Worm (Caenorhabditis elegans) whole organism, L1 larva: ENCODE measurements around the gene madd-2.
A peak's percentile ranks its signal among the peaks of the same experiment; 100 is the strongest.

Source experiments
- C34B4.2 ChIP-seq: sonication (generic microtip); optimal IDR thresholded peaks from 2 replicates; lab custom pipeline; 2017; ENCODE audit warnings: mild to moderate bottlenecking, missing genetic modification characterization, missing compliant biosample characterization
- Y116A8C.19 ChIP-seq: sonication (generic microtip); optimal IDR thresholded peaks from 2 replicates; lab custom pipeline; 2016; ENCODE audit warnings: missing compliant biosample characterization, missing genetic modification characterization, borderline replicate concordance
- aha-1 ChIP-seq: fragments of 150-350 bp; optimal IDR thresholded peaks from 2 replicates; lab custom pipeline; 2014; ENCODE audit warnings: missing biosample characterization, missing genetic modification characterization
- alr-1 ChIP-seq: fragments of 200-800 bp; sonication (Bioruptor generic); optimal IDR thresholded peaks from 2 replicates; lab custom pipeline; 2018; ENCODE audit warnings: borderline replicate concordance, mild to moderate bottlenecking, missing genetic modification characterization, missing compliant biosample characterization
- ama-1 ChIP-seq: fragments of 150-350 bp; optimal IDR thresholded peaks from 2 replicates; lab custom pipeline; 2014
- blmp-1 ChIP-seq: fragments of 150-350 bp; optimal IDR thresholded peaks from 2 replicates; lab custom pipeline; 2014; ENCODE audit warnings: missing biosample characterization, missing genetic modification characterization
- ceh-63 ChIP-seq: fragments of 200-800 bp; sonication (Bioruptor generic); optimal IDR thresholded peaks from 2 replicates; lab custom pipeline; 2018; ENCODE audit warnings: mild to moderate bottlenecking, missing genetic modification characterization, missing compliant biosample characterization
- ces-1 ChIP-seq: fragments of 150-350 bp; optimal IDR thresholded peaks from 2 replicates; lab custom pipeline; 2014; ENCODE audit warnings: missing biosample characterization, missing genetic modification reagents, missing genetic modification characterization
- efl-1 ChIP-seq, 4 experiments: fragments of 150-350 bp; optimal IDR thresholded peaks in 3 of 4; peaks in 1 of 4; 1 replicate in 1 of 4; 2 replicates in 3 of 4; lab custom pipeline; 2014; ENCODE audit warnings: missing biosample characterization in 2 of 4, missing genetic modification characterization in 2 of 4, missing genetic modification reagents in 2 of 4
- efl-3 ChIP-seq: fragments of 200-800 bp; sonication (Bioruptor generic); optimal IDR thresholded peaks from 2 replicates; lab custom pipeline; 2018; ENCODE audit warnings: mild to moderate bottlenecking, missing genetic modification characterization, missing compliant biosample characterization
- elt-3 ChIP-seq, 6 experiments: fragments of 150-350 bp in 1 of 6; sonication (generic microtip); optimal IDR thresholded peaks; 2 replicates each; lab custom pipeline; 2017 to 2018; ENCODE audit warnings: missing biosample characterization in 6 of 6, missing genetic modification characterization in 6 of 6, inconsistent platforms in 1 of 6
- fkh-8 ChIP-seq: sonication (generic microtip); optimal IDR thresholded peaks from 2 replicates; lab custom pipeline; 2016; ENCODE audit warnings: mild to moderate bottlenecking, missing genetic modification characterization, missing compliant biosample characterization
- grh-1 ChIP-seq: fragments of 200-800 bp; sonication (Bioruptor generic); IDR thresholded peaks from 2 replicates; pipeline ENCODE4 v1.3.6; 2022; ENCODE audit warnings: missing genetic modification reagents, missing genetic modification characterization, missing compliant biosample characterization
- hlh-17 ChIP-seq: fragments of 200-800 bp; sonication (Bioruptor generic); optimal IDR thresholded peaks from 2 replicates; lab custom pipeline; 2018; ENCODE audit warnings: missing genetic modification characterization, mild to moderate bottlenecking, missing compliant biosample characterization, moderate library complexity, borderline replicate concordance
- hlh-4 ChIP-seq: sonication (generic microtip); optimal IDR thresholded peaks from 2 replicates; lab custom pipeline; 2016; ENCODE audit warnings: mild to moderate bottlenecking, missing genetic modification characterization, missing compliant biosample characterization
- hpl-2 ChIP-seq: fragments of 150-350 bp; optimal IDR thresholded peaks from 2 replicates; lab custom pipeline; 2014; ENCODE audit warnings: missing biosample characterization, missing genetic modification reagents, missing genetic modification characterization
- irx-1 ChIP-seq: sonication (generic microtip); optimal IDR thresholded peaks from 2 replicates; lab custom pipeline; 2016; ENCODE audit warnings: missing genetic modification characterization, missing compliant biosample characterization
- isw-1 ChIP-seq: fragments of 200-800 bp; sonication (Bioruptor generic); IDR thresholded peaks from 2 replicates; pipeline ENCODE4 v1.3.6; 2022; ENCODE audit warnings: missing genetic modification characterization, missing compliant biosample characterization
- lin-13 ChIP-seq: fragments of 150-350 bp; optimal IDR thresholded peaks from 2 replicates; lab custom pipeline; 2014; ENCODE audit warnings: missing biosample characterization, missing genetic modification reagents, missing genetic modification characterization
- lin-35 ChIP-seq, 2 experiments: fragments of 150-350 bp; optimal IDR thresholded peaks; 2 replicates each; lab custom pipeline; 2014; ENCODE audit warnings: missing biosample characterization in 2 of 2, missing genetic modification characterization in 2 of 2, missing genetic modification reagents in 2 of 2
- lir-3 ChIP-seq: sonication (generic microtip); optimal IDR thresholded peaks from 2 replicates; lab custom pipeline; 2016; ENCODE audit warnings: mild to moderate bottlenecking, missing genetic modification characterization, moderate library complexity, missing compliant biosample characterization; ENCODE audit not compliant: poor library complexity
- lsy-2 ChIP-seq, 2 experiments: fragments of 150-350 bp; optimal IDR thresholded peaks; 2 replicates each; lab custom pipeline; 2014; ENCODE audit warnings: missing biosample characterization in 2 of 2, missing genetic modification characterization in 2 of 2
- mab-9 ChIP-seq: fragments of 200-800 bp; sonication (Bioruptor generic); IDR thresholded peaks from 2 replicates; pipeline ENCODE4 v1.3.6; 2022; ENCODE audit warnings: missing genetic modification reagents, missing genetic modification characterization, missing compliant biosample characterization
- mep-1 ChIP-seq: fragments of 150-350 bp; optimal IDR thresholded peaks from 2 replicates; lab custom pipeline; 2014; ENCODE audit warnings: missing biosample characterization, missing genetic modification characterization
- nhr-20 ChIP-seq: sonication (generic microtip); optimal IDR thresholded peaks from 2 replicates; lab custom pipeline; 2016; ENCODE audit warnings: mild to moderate bottlenecking, missing genetic modification characterization, missing compliant biosample characterization
- nhr-28 ChIP-seq: fragments of 150-350 bp; optimal IDR thresholded peaks from 2 replicates; lab custom pipeline; 2014; ENCODE audit warnings: missing biosample characterization, missing genetic modification characterization
- nhr-71 ChIP-seq: sonication (generic microtip); optimal IDR thresholded peaks from 2 replicates; lab custom pipeline; 2016; ENCODE audit warnings: mild to moderate bottlenecking, missing genetic modification characterization, moderate library complexity, missing compliant biosample characterization
- nhr-77 ChIP-seq: fragments of 150-350 bp; optimal IDR thresholded peaks from 2 replicates; lab custom pipeline; 2014; ENCODE audit warnings: missing biosample characterization, missing genetic modification characterization
- nhr-85 ChIP-seq: sonication (generic microtip); peaks from one replicate; lab custom pipeline; 2016; ENCODE audit warnings: missing genetic modification characterization, inconsistent platforms, missing compliant biosample characterization
- nhr-90 ChIP-seq: sonication (generic microtip); optimal IDR thresholded peaks from 2 replicates; lab custom pipeline; 2016; ENCODE audit warnings: mild to moderate bottlenecking, missing genetic modification characterization, missing compliant biosample characterization; ENCODE audit not compliant: poor library complexity
- pag-3 ChIP-seq: sonication (generic microtip); optimal IDR thresholded peaks from 2 replicates; lab custom pipeline; 2017; ENCODE audit warnings: missing genetic modification characterization, mild to moderate bottlenecking, missing compliant biosample characterization, antibody characterized with exemption, borderline replicate concordance; ENCODE audit not compliant: insufficient read depth
- pax-3 ChIP-seq: fragments of 200-800 bp; sonication (Bioruptor generic); optimal IDR thresholded peaks from 2 replicates; lab custom pipeline; 2018; ENCODE audit warnings: mild to moderate bottlenecking, missing genetic modification characterization, moderate library complexity, missing compliant biosample characterization
- pqm-1 ChIP-seq: sonication (generic microtip); optimal IDR thresholded peaks from 3 replicates; lab custom pipeline; 2017; ENCODE audit warnings: missing biosample characterization, missing genetic modification characterization
- rnt-1 ChIP-seq: sonication (generic microtip); optimal IDR thresholded peaks from 2 replicates; lab custom pipeline; 2016; ENCODE audit warnings: mild to moderate bottlenecking, missing genetic modification characterization, moderate library complexity, missing compliant biosample characterization
- skn-1 ChIP-seq: fragments of 150-350 bp; optimal IDR thresholded peaks from 2 replicates; lab custom pipeline; 2014; ENCODE audit warnings: missing biosample characterization, missing genetic modification characterization
- sptf-1 ChIP-seq: fragments of 150-350 bp; optimal IDR thresholded peaks from 2 replicates; lab custom pipeline; 2014; ENCODE audit warnings: missing biosample characterization, missing genetic modification characterization
- swsn-7 ChIP-seq: sonication (generic microtip); optimal IDR thresholded peaks from 2 replicates; lab custom pipeline; 2016; ENCODE audit warnings: missing genetic modification characterization, missing compliant biosample characterization
- tbx-2 ChIP-seq: sonication (generic microtip); optimal IDR thresholded peaks from 2 replicates; lab custom pipeline; 2016; ENCODE audit warnings: missing genetic modification characterization, missing compliant biosample characterization
- unc-30 ChIP-seq: sonication (generic microtip); optimal IDR thresholded peaks from 2 replicates; lab custom pipeline; 2017; ENCODE audit warnings: missing biosample characterization, missing genetic modification characterization
- unc-62 ChIP-seq: fragments of 150-350 bp; optimal IDR thresholded peaks from 2 replicates; lab custom pipeline; 2014; ENCODE audit warnings: missing biosample characterization, missing genetic modification reagents, missing genetic modification characterization
- unc-86 ChIP-seq: sonication (generic microtip); optimal IDR thresholded peaks from 2 replicates; lab custom pipeline; 2016; ENCODE audit warnings: missing genetic modification characterization, missing compliant biosample characterization
- xbp-1 ChIP-seq: sonication (generic microtip); optimal IDR thresholded peaks from 2 replicates; lab custom pipeline; 2016; ENCODE audit warnings: missing genetic modification characterization, missing compliant biosample characterization
- zag-1 ChIP-seq: fragments of 150-350 bp; optimal IDR thresholded peaks from 2 replicates; lab custom pipeline; 2014; ENCODE audit warnings: missing biosample characterization, missing genetic modification characterization
- zip-4 ChIP-seq: fragments of 200-800 bp; sonication (Bioruptor generic); optimal IDR thresholded peaks from 2 replicates; lab custom pipeline; 2018; ENCODE audit warnings: mild to moderate bottlenecking, missing genetic modification characterization, moderate library complexity, missing compliant biosample characterization
- ztf-11 ChIP-seq, 2 experiments: sonication (generic microtip); optimal IDR thresholded peaks; 2 replicates each; lab custom pipeline; 2016 to 2017; ENCODE audit warnings: missing genetic modification characterization in 2 of 2, missing biosample characterization in 1 of 2, missing compliant biosample characterization in 1 of 2
- ztf-4 ChIP-seq: fragments of 150-350 bp; optimal IDR thresholded peaks from 2 replicates; lab custom pipeline; 2014; ENCODE audit warnings: missing biosample characterization, missing genetic modification characterization

Gene madd-2

ce11 chrV:1263939-1264823 lies 28.9 kb upstream of the madd-2 start, which contains the start of the genes rab-1 and C39F7.5 (continued):
- peak; percentile 70 for TF ChIP-seq nhr-71 (tag; lab: Kevin White, UChicago)
- peak; percentile 52 for TF ChIP-seq skn-1 (tag; lab: Kevin White, UChicago)
- no peak for TF ChIP-seq hlh-4 (tag; lab: Kevin White, UChicago)
- TF ChIP-seq alr-1 (tag; lab: Kevin White, UChicago): no peak
- TF ChIP-seq grh-1 (GFP tag; lab: Robert Waterston, UW): no peak
- TF ChIP-seq zip-4 (GFP tag; lab: Kevin White, UChicago): no peak
- no peak for TF ChIP-seq zag-1 (tag; lab: Kevin White, UChicago)
- TF ChIP-seq aha-1: no peak
- no peak for TF ChIP-seq unc-62 (GFP tag; lab: Kevin White, UChicago)
- TF ChIP-seq fkh-8 (tag; lab: Kevin White, UChicago): peak; percentile 77
- TF ChIP-seq unc-86 (tag; lab: Kevin White, UChicago): peak; percentile 3
- peak; percentile 55 for TF ChIP-seq xbp-1 (tag; lab: Kevin White, UChicago)
- TF ChIP-seq pax-3: no peak
- TF ChIP-seq nhr-20 (tag; lab: Kevin White, UChicago): peak; percentile 50
- no peak for TF ChIP-seq ces-1 (GFP tag; lab: Kevin White, UChicago)
- TF ChIP-seq ztf-4: peak; percentile 6
- peak; percentile 61 to 71 for TF ChIP-seq lsy-2 (tag; optimal IDR thresholded peaks at IDR 0.05; lab: Kevin White, UChicago)
- TF ChIP-seq nhr-90 (tag; lab: Kevin White, UChicago): peak; percentile 23
- TF ChIP-seq pqm-1 (tag; lab: Kevin White, UChicago): no peak
- TF ChIP-seq Y116A8C.19: no peak

DNA sequence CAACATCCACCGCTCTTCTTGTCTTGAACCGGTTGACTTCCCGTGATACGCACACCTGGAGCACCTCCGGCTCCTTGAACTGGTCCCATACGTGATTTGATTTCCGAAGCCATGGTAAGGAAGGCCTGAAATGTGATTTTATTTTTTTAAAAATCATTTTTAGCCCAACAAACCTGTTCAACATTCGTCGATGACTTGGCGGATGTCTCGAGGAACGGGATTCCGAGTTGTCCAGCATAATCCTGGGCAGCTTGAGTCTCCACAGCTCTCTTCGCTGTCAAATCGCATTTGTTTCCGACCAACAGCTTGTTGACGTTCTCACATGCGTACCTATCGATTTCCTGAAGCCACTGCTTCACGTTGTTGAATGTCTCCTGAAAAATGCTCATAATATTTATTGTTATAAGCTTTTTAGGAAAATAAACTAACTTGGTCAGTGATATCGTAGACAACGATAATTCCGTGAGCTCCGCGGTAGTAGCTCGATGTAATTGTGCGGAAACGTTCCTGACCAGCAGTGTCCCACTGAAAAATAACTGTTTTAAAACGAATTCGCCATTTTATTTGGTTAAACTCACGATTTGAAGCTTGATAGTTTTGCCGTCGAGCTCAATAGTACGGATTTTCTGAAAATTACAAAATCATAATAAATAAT lies 27.9 kb upstream of the madd-2 start:
- TF ChIP-seq nhr-85 (tag; lab: Kevin White, UChicago) (peak; percentile 53), nhr-28 (tag; lab: Kevin White, UChicago) (no peak), efl-1 (optimal IDR thresholded peaks at IDR 0.05; lab: Kevin White, UChicago) (no peak), efl-1 (GFP tag; optimal IDR thresholded peaks at IDR 0.05 in 1 of 2; lab: Kevin White, UChicago) (peak in 1 of 2 experiments; percentile 72)
- TF ChIP-seq, all 84 proteins: peak for 2

DNA sequence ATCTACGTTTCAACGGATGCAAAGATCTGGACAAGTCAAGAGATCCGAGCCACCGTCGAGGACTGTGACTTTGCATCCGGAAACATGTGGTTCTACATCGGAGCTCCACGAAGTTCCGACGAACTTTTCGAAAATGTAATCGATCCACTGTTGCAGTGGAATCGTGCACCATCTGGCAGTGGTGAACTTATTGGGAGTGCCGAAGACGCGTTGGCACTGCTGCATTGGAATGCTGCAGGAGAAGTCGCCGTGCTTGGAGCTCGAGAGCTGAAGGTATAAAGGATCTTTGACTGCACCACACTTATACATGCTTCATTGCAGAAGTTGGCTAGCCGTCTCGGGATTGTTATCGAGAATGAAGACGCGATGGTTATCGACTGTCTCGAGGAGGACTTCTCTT lies 26.8 kb upstream of the madd-2 start:
- TF ChIP-seq hlh-17 (GFP tag; lab: Kevin White, UChicago) (no peak), ama-1 (lab: Kevin White, UChicago) (peak; percentile 35), mab-9 (no peak), efl-3 (GFP tag; lab: Kevin White, UChicago) (no peak), blmp-1 (no peak), lin-35 (GFP tag; optimal IDR thresholded peaks at IDR 0.05; lab: Kevin White, UChicago) (no peak), nhr-77 (tag; lab: Kevin White, UChicago) (no peak), swsn-7 (tag; lab: Kevin White, UChicago) (no peak), unc-30 (no peak), elt-3 (tag; optimal IDR thresholded peaks at IDR 0.05; lab: Kevin White, UChicago) (no peak), fkh-8 (tag; lab: Kevin White, UChicago) (no peak), pag-3 (no peak), rnt-1 (tag; lab: Kevin White, UChicago) (peak; percentile 21), ceh-63 (GFP tag; lab: Kevin White, UChicago) (no peak), lir-3 (tag; lab: Kevin White, UChicago) (no peak), C34B4.2 (tag; lab: Kevin White, UChicago) (no peak), nhr-28 (tag; lab: Kevin White, UChicago) (no peak), tbx-2 (no peak), mep-1 (no peak), sptf-1 (tag; lab: Kevin White, UChicago) (no peak), irx-1 (no peak), efl-1 (optimal IDR thresholded peaks at IDR 0.05; lab: Kevin White, UChicago) (peak; percentile 30), efl-1 (GFP tag; optimal IDR thresholded peaks at IDR 0.05 in 1 of 2; lab: Kevin White, UChicago) (peak in 1 of 2 experiments; percentile 82), lin-13 (GFP tag; lab: Kevin White, UChicago) (no peak), hpl-2 (GFP tag; lab: Kevin White, UChicago) (no peak), ztf-11 (tag; optimal IDR thresholded peaks at IDR 0.05; lab: Kevin White, UChicago) (no peak), nhr-71 (tag; lab: Kevin White, UChicago) (peak; percentile 8), isw-1 (GFP tag; lab: Robert Waterston, UW) (no peak)
